Worm (Caenorhabditis elegans) whole organism, L4 larva: ENCODE data around the gene F32D8.5.
A peak's percentile ranks its signal among the peaks of the same experiment; 100 is the strongest.
"Not testable (repeated sequence)": the region's sequence is repeated elsewhere in the genome, so short reads cannot be mapped to it uniquely, and the experiment has no call there.

Experiments
- F10B5.3 ChIP-seq: sonication (generic microtip); optimal IDR thresholded peaks from 2 replicates; lab custom pipeline; 2016; ENCODE audit warnings: mild to moderate bottlenecking, missing genetic modification characterization, missing compliant biosample characterization
- R02D3.7 ChIP-seq: fragments of 150-350 bp; sonication (generic microtip); optimal IDR thresholded peaks from 3 replicates; lab custom pipeline; 2014; ENCODE audit warnings: missing biosample characterization, missing genetic modification characterization
- aly-2 ChIP-seq: sonication (generic microtip); optimal IDR thresholded peaks from 2 replicates; lab custom pipeline; 2018; ENCODE audit warnings: missing biosample characterization, missing genetic modification characterization
- fkh-10 ChIP-seq: fragments of 150-350 bp; optimal IDR thresholded peaks from 2 replicates; lab custom pipeline; 2014; ENCODE audit warnings: missing biosample characterization, missing genetic modification reagents, missing genetic modification characterization
- lin-13 ChIP-seq: fragments of 150-350 bp; optimal IDR thresholded peaks from 2 replicates; lab custom pipeline; 2014; ENCODE audit warnings: missing biosample characterization, missing genetic modification reagents, missing genetic modification characterization
- nhr-237 ChIP-seq: sonication (generic microtip); optimal IDR thresholded peaks from 2 replicates; lab custom pipeline; 2017; ENCODE audit warnings: missing biosample characterization, missing genetic modification characterization
- unc-62 ChIP-seq, 3 experiments: fragments of 150-350 bp in 1 of 3; sonication (generic microtip); optimal IDR thresholded peaks in 2 of 3; peaks in 1 of 3; 1 replicate in 1 of 3; 2 replicates in 2 of 3; lab custom pipeline; 2014 to 2017; ENCODE audit warnings: missing biosample characterization in 3 of 3, missing genetic modification characterization in 3 of 3, missing genetic modification reagents in 3 of 3, missing genotype in 1 of 3

DNA sequence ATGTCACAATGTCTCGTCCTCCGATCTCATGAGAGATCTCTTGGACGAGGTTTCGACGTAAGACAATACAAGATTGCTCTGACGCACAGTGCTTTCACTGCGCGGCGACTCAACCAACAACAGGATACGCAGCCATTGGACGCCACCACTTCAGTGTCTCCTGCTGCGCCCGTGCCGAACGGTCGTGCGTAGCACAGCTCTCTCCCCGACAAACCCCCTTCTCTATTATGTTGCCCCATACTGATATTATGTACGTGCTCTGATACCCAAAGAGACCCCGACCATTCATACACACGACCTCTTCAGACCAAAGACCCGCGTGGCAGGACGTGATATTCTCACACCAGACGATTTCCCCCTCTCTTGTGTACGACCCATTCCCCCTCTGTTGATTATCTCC lies 28.3 kb upstream of the F32D8.5 start:
- not testable (repeated sequence) for TF ChIP-seq R02D3.7; aly-2 (tag; lab: Kevin White, UChicago); unc-62 (tag; optimal IDR thresholded peaks at IDR 0.05; lab: Kevin White, UChicago); nhr-237 (tag; lab: Kevin White, UChicago); fkh-10; lin-13 (GFP tag; lab: Kevin White, UChicago); F10B5.3
- TF ChIP-seq unc-62 (GFP tag; optimal IDR thresholded peaks at IDR 0.05 in 1 of 2; lab: Kevin White, UChicago): peak in 1 of 2 experiments; percentile 23
